Worm (Caenorhabditis elegans): ENCODE data around the gene str-118.

DNA sequence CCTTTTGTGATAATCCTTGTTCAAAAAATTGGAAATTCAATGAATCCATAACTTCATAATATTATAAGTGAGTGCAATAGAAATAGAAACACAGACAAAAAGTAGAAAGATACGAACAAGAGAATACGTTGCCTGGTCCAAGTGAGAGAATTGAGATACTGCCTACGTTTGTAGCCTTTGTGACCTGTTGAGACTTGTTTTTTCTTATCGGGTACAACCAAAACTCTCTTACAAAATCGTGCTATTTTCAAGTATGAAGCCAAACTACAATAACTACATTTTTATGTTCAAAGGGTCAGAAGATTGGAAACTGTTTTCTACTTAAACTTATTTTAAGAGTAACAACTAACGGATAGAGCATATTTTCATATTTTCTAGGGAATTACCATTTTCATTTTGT, 29.7 kb downstream of the str-118 start, which contains the start of gene nhr-205:
- no peak for TF ChIP-seq nhr-129 (tag; optimal IDR thresholded peaks at IDR 0.05)
- no peak for TF ChIP-seq nhr-6 (tag; optimal IDR thresholded peaks at IDR 0.05)
- no peak for TF ChIP-seq aly-2 (tag; optimal IDR thresholded peaks at IDR 0.05)
- TF ChIP-seq peb-1 (tag; optimal IDR thresholded peaks at IDR 0.05): no peak
- no peak for TF ChIP-seq ama-1 (optimal IDR thresholded peaks at IDR 0.05)

All from whole organism, L2 larva.